Worm (Caenorhabditis elegans) whole organism, late embryonic: ENCODE results near the gene D2023.3.

Experiments used
- K02D7.2 ChIP-seq: sonication (generic microtip); optimal IDR thresholded peaks from 2 replicates; lab custom pipeline; 2017; ENCODE audit warnings: mild to moderate bottlenecking, missing genetic modification characterization, missing compliant biosample characterization
- ceh-2 ChIP-seq: sonication (generic microtip); optimal IDR thresholded peaks from 2 replicates; lab custom pipeline; 2016; ENCODE audit warnings: missing genotype, missing genetic modification characterization, missing compliant biosample characterization
- ceh-22 ChIP-seq: sonication (generic microtip); optimal IDR thresholded peaks from 2 replicates; lab custom pipeline; 2017; ENCODE audit warnings: missing biosample characterization, missing genetic modification characterization
- ceh-45 ChIP-seq: fragments of 200-800 bp; sonication (Bioruptor generic); IDR thresholded peaks from 2 replicates; pipeline ENCODE4 v1.3.6; 2022; ENCODE audit warnings: missing genetic modification reagents, missing genetic modification characterization, missing compliant biosample characterization
- dmd-4 ChIP-seq: sonication (generic microtip); optimal IDR thresholded peaks from 2 replicates; lab custom pipeline; 2016; ENCODE audit warnings: borderline replicate concordance, missing genetic modification characterization, missing compliant biosample characterization
- fkh-10 ChIP-seq: fragments of 150-350 bp; optimal IDR thresholded peaks from 2 replicates; lab custom pipeline; 2014; ENCODE audit warnings: missing biosample characterization, missing genetic modification reagents, missing genetic modification characterization
- hlh-30 ChIP-seq: sonication (generic microtip); optimal IDR thresholded peaks from 2 replicates; lab custom pipeline; 2017; ENCODE audit warnings: antibody characterized with exemption, missing genetic modification characterization, missing compliant biosample characterization; ENCODE audit not compliant: insufficient read depth
- hlh-6 ChIP-seq: sonication (generic microtip); optimal IDR thresholded peaks from 2 replicates; lab custom pipeline; 2016; ENCODE audit warnings: missing genotype, missing genetic modification characterization, missing compliant biosample characterization
- hlh-8 ChIP-seq: sonication (generic microtip); optimal IDR thresholded peaks from 2 replicates; lab custom pipeline; 2016; ENCODE audit warnings: missing genotype, missing genetic modification characterization, missing compliant biosample characterization
- nhr-11 ChIP-seq: fragments of 150-350 bp; optimal IDR thresholded peaks from 2 replicates; lab custom pipeline; 2014; ENCODE audit warnings: missing biosample characterization, missing genetic modification characterization
- nhr-232 ChIP-seq: sonication (generic microtip); optimal IDR thresholded peaks from 2 replicates; lab custom pipeline; 2016; ENCODE audit warnings: missing genetic modification characterization, missing compliant biosample characterization
- pha-4 ChIP-seq: fragments of 150-350 bp; optimal IDR thresholded peaks from 2 replicates; lab custom pipeline; 2018; ENCODE audit warnings: missing biosample characterization, missing genetic modification reagents, missing genetic modification characterization
- pqm-1 ChIP-seq: sonication (generic microtip); optimal IDR thresholded peaks from 2 replicates; lab custom pipeline; 2016; ENCODE audit warnings: missing genetic modification characterization, missing compliant biosample characterization
- ttx-3 ChIP-seq: sonication (generic microtip); optimal IDR thresholded peaks from 2 replicates; lab custom pipeline; 2016; ENCODE audit warnings: missing genetic modification reagents, missing genetic modification characterization, missing compliant biosample characterization

DNA sequence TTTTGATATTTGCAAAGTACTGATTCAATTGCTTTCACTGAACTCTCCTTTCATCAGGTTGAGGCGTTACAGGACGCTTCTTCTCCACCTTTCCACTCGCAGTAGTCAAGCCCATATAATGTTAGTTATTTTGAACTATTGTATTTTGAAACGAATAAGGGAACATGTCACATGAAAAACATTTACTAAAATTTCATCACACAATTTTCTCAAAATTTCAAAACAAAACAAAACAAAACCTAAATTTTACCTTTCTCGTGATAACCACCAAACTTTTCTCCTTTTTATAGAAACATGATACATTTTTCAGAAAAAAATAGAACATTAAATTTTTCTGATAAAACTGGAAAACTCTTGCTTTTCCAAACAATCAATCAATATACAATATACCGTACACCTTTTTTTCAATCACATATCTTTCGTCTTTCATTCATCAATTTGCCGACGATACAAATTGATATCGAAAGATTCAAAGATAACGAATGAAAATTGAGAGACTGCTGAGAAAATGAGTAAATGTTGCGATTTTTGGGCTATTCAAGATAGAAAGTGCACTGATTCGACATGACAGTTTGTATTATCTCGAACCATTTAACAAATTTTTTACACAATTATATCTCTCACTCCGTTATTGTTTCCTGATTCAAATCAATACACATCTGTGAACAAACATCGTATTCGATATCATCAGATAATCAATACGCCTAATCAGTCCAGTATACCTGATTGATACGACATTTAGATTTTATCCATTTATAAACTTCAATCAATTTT is 10.6 kb downstream of the D2023.3 start:
- TF ChIP-seq K02D7.2 = no peak
- no peak for TF ChIP-seq fkh-10 (GFP tag; lab: Kevin White, UChicago)
- TF ChIP-seq dmd-4 (tag; lab: Kevin White, UChicago) = no peak
- no peak for TF ChIP-seq pqm-1 (tag; lab: Kevin White, UChicago)
- no peak for TF ChIP-seq ttx-3 (tag; lab: Kevin White, UChicago)
- TF ChIP-seq pha-4 = no peak
- no peak for TF ChIP-seq ceh-45 (GFP tag; lab: Robert Waterston, UW)
- no peak for TF ChIP-seq hlh-30 (tag; lab: Kevin White, UChicago)
- no peak for TF ChIP-seq ceh-22 (tag; lab: Kevin White, UChicago)
- no peak for TF ChIP-seq hlh-6 (tag; lab: Kevin White, UChicago)
- no peak for TF ChIP-seq nhr-11 (tag; lab: Kevin White, UChicago)
- no peak for TF ChIP-seq nhr-232 (tag; lab: Kevin White, UChicago)
- TF ChIP-seq hlh-8 = no peak
- TF ChIP-seq ceh-2 (tag; lab: Kevin White, UChicago) = no peak
